Fruit fly (Drosophila melanogaster) whole organism, pupa: ENCODE results near the gene CG5805.

Experiments used
- CG15710 ChIP-seq: fragments of 200-800 bp; sonication (Bioruptor generic); optimal IDR thresholded peaks from 2 replicates; lab custom pipeline; 2018; ENCODE audit warnings: missing biosample characterization, mild to moderate bottlenecking, missing genetic modification characterization, moderate library complexity
- CG8159 ChIP-seq: fragments of 200-800 bp; sonication (Bioruptor generic); optimal IDR thresholded peaks from 3 replicates; lab custom pipeline; 2018; ENCODE audit warnings: missing biosample characterization, mild to moderate bottlenecking, missing genetic modification characterization, moderate library complexity
- CG8301 ChIP-seq: fragments of 200-800 bp; sonication (Bioruptor generic); optimal IDR thresholded peaks from 2 replicates; lab custom pipeline; 2018; ENCODE audit warnings: missing biosample characterization, mild to moderate bottlenecking, missing genetic modification characterization
- CG9948 ChIP-seq: fragments of 200-800 bp; sonication (Bioruptor generic); optimal IDR thresholded peaks from 2 replicates; lab custom pipeline; 2018; ENCODE audit warnings: missing biosample characterization, mild to moderate bottlenecking, missing genetic modification characterization, moderate library complexity
- EcR ChIP-seq: fragments of 200-800 bp; sonication (Bioruptor generic); optimal IDR thresholded peaks from 3 replicates; lab custom pipeline; 2019; ENCODE audit warnings: missing biosample characterization, missing genetic modification characterization, mild to moderate bottlenecking, moderate library complexity, missing genetic modification reagents
- Pif1A ChIP-seq: fragments of 200-800 bp; sonication (Bioruptor generic); optimal IDR thresholded peaks from 3 replicates; lab custom pipeline; 2016; ENCODE audit warnings: missing biosample characterization, missing genetic modification characterization
- Pif1B ChIP-seq: fragments of 200-800 bp; sonication (Bioruptor generic); optimal IDR thresholded peaks from 3 replicates; lab custom pipeline; 2016; ENCODE audit warnings: missing biosample characterization, missing genetic modification characterization
- gl ChIP-seq: fragments of 200-800 bp; sonication (Bioruptor generic); optimal IDR thresholded peaks from 2 replicates; lab custom pipeline; 2018; ENCODE audit warnings: missing biosample characterization, mild to moderate bottlenecking, missing genetic modification characterization

DNA sequence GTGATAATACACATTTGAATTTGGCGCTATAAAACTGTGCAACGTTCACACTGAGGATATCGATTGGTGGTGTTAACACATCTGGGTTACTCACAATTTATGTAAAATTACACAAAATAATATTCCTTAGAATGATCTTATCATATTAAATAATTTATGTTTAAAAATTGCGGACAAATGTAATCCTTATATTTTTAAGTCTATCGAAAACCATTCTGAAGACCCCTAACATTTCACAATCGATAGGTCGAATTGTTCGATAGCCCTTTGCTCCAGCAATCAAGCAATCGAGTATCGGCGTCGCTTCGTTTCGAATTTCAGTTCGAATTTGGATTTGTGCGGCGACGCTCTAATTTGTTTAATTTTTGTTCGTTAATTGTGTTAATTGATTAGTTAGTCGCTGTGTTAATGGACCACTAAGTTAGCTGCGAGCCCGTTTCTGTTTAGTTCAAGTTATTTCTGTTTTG, 33.6 kb downstream of the CG5805 start, which contains the start of gene asp:
- TF ChIP-seq CG8301 (tag; lab: Kevin White, UChicago) (no peak), CG8159 (no peak), CG15710 (tag; lab: Kevin White, UChicago) (no peak), gl (tag; lab: Kevin White, UChicago) (no peak), EcR (GFP tag; lab: Kevin White, UChicago) (no peak), Pif1B (GFP tag; lab: Kevin White, UChicago) (no peak), CG9948 (tag; lab: Kevin White, UChicago) (no peak), Pif1A (GFP tag; lab: Kevin White, UChicago) (no peak)
